Worm (Caenorhabditis elegans): ENCODE results near the gene snpc-1.3.
"Not testable (repeated sequence)": the region's sequence is repeated elsewhere in the genome, so short reads cannot be mapped to it uniquely, and the experiment has no call there.

DNA sequence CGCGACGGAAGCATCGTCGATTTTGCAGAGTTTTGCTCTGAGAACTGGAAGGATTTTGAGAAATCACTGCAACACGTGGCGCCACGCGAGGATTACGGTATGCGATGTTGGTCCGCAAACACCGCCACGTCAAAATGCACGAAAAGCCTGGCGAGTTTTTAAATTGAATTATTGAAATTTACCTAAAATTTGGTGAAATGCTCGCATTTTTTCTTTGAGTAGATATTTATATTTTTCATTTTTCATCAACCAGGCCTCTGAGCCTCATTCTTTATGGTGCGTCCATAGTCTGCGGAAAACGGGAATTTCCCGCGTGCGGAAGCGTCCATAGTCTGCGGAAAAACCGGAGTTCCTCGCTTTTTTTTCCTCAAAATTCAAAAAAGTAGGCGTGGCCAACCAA is 32.0 kb upstream of the snpc-1.3 start, which contains the start of gene ZC317.7:
- not testable (repeated sequence) for TF ChIP-seq ztf-11 (tag; optimal IDR thresholded peaks at IDR 0.05); lin-15B (tag; optimal IDR thresholded peaks at IDR 0.05); lsy-2 (tag; optimal IDR thresholded peaks at IDR 0.05); ceh-82 (tag; optimal IDR thresholded peaks at IDR 0.05); jun-1 (tag; optimal IDR thresholded peaks at IDR 0.05); ama-1 (optimal IDR thresholded peaks at IDR 0.05)
